Fruit fly (Drosophila melanogaster) whole organism, embryonic: ENCODE data around the gene PXo.

Experiments used
- CG10431 ChIP-seq: fragments of 200-800 bp; sonication (Bioruptor generic); optimal IDR thresholded peaks from 3 replicates; lab custom pipeline; 2018; ENCODE audit warnings: missing biosample characterization, mild to moderate bottlenecking, missing genetic modification characterization
- CG13123 ChIP-seq: fragments of 200-800 bp; sonication (Bioruptor generic); optimal IDR thresholded peaks from 2 replicates; lab custom pipeline; 2016; ENCODE audit warnings: missing biosample characterization, missing genetic modification characterization
- CG13287 ChIP-seq: fragments of 200-800 bp; sonication (Bioruptor generic); IDR thresholded peaks from 2 replicates; pipeline ENCODE4 v1.3.6; 2022; ENCODE audit warnings: missing biosample characterization, missing genetic modification characterization; ENCODE audit not compliant: partially characterized antibody
- CG14014 ChIP-seq: fragments of 200-800 bp; sonication (Bioruptor generic); IDR thresholded peaks from 2 replicates; pipeline ENCODE4 v1.3.6; 2022; ENCODE audit warnings: missing biosample characterization, missing genetic modification characterization
- CG15601 ChIP-seq: fragments of 200-800 bp; sonication (Bioruptor generic); optimal IDR thresholded peaks from 3 replicates; lab custom pipeline; 2019; ENCODE audit warnings: missing biosample characterization, mild to moderate bottlenecking, missing genetic modification characterization, moderate library complexity
- CG18011 ChIP-seq: fragments of 200-800 bp; sonication (Bioruptor generic); optimal IDR thresholded peaks from 2 replicates; lab custom pipeline; 2017; ENCODE audit warnings: missing biosample characterization, missing genetic modification characterization, mild to moderate bottlenecking, moderate library complexity, missing genotype
- CG18262 ChIP-seq: fragments of 200-800 bp; optimal IDR thresholded peaks from 3 replicates; lab custom pipeline; 2019; ENCODE audit warnings: missing biosample characterization, mild to moderate bottlenecking, missing genetic modification characterization, moderate library complexity
- CG31224 ChIP-seq: fragments of 200-800 bp; sonication (Bioruptor generic); IDR thresholded peaks from 2 replicates; pipeline ENCODE4 v1.3.6; 2022; ENCODE audit warnings: missing biosample characterization, missing genetic modification characterization
- CG32767 ChIP-seq: fragments of 200-800 bp; sonication (Bioruptor generic); IDR thresholded peaks from 2 replicates; pipeline ENCODE4 v1.3.6; 2022; ENCODE audit warnings: missing biosample characterization, missing genetic modification characterization
- CG34422 ChIP-seq: fragments of 200-800 bp; sonication (Bioruptor generic); IDR thresholded peaks from 3 replicates; pipeline ENCODE4 v1.3.6; 2022; ENCODE audit warnings: missing biosample characterization, missing genetic modification characterization
- CG8281 ChIP-seq: fragments of 200-800 bp; sonication (Bioruptor generic); optimal IDR thresholded peaks from 2 replicates; lab custom pipeline; 2018; ENCODE audit warnings: missing biosample characterization, mild to moderate bottlenecking, missing genetic modification characterization, moderate library complexity
- CG8478 ChIP-seq: fragments of >200 bp; optimal IDR thresholded peaks from 2 replicates; lab custom pipeline; 2018
- CG9609 ChIP-seq: fragments of 200-800 bp; sonication (Bioruptor generic); optimal IDR thresholded peaks from 3 replicates; lab custom pipeline; 2016; ENCODE audit warnings: missing biosample characterization, missing genetic modification characterization
- CTCF ChIP-seq: fragments of 200-800 bp; sonication (Bioruptor generic); optimal IDR thresholded peaks from 2 replicates; lab custom pipeline; 2017; ENCODE audit warnings: missing biosample characterization, mild to moderate bottlenecking, missing genetic modification characterization, moderate library complexity
- HmgZ ChIP-seq: fragments of 200-800 bp; sonication (Bioruptor generic); optimal IDR thresholded peaks from 2 replicates; lab custom pipeline; 2018; ENCODE audit warnings: missing biosample characterization, mild to moderate bottlenecking, missing genetic modification characterization
- Hr39 ChIP-seq: fragments of >200 bp; optimal IDR thresholded peaks from 2 replicates; lab custom pipeline; 2017
- Mrtf ChIP-seq: fragments of 200-800 bp; sonication (Bioruptor generic); IDR thresholded peaks from 3 replicates; pipeline ENCODE4 v1.3.6; 2022; ENCODE audit warnings: missing biosample characterization, missing genetic modification characterization
- PHDP ChIP-seq: fragments of 200-800 bp; sonication (Bioruptor generic); optimal IDR thresholded peaks from 3 replicates; lab custom pipeline; 2018; ENCODE audit warnings: missing biosample characterization, mild to moderate bottlenecking, missing genetic modification characterization, moderate library complexity
- Sin3A ChIP-seq: fragments of >200 bp; optimal IDR thresholded peaks from 2 replicates; lab custom pipeline; 2018
- Six4 ChIP-seq: fragments of 200-800 bp; sonication (Bioruptor generic); optimal IDR thresholded peaks from 2 replicates; lab custom pipeline; 2016; ENCODE audit warnings: missing biosample characterization, missing genetic modification characterization
- YL-1 ChIP-seq: fragments of 200-800 bp; sonication (Bioruptor generic); optimal IDR thresholded peaks from 3 replicates; lab custom pipeline; 2017; ENCODE audit warnings: missing biosample characterization, mild to moderate bottlenecking, missing genetic modification characterization
- ara ChIP-seq: fragments of 200-800 bp; sonication (Bioruptor generic); IDR thresholded peaks from 2 replicates; pipeline ENCODE4 v1.3.6; 2022; ENCODE audit warnings: missing biosample characterization, missing genetic modification characterization
- ash1 ChIP-seq: fragments of 200-800 bp; sonication (Bioruptor generic); optimal IDR thresholded peaks from 2 replicates; lab custom pipeline; 2018; ENCODE audit warnings: missing biosample characterization, mild to moderate bottlenecking, missing genetic modification characterization
- ci ChIP-seq: fragments of 200-800 bp; sonication (Bioruptor generic); IDR thresholded peaks from 3 replicates; pipeline ENCODE4 v1.3.6; 2022; ENCODE audit warnings: missing biosample characterization, missing genetic modification characterization
- crc ChIP-seq: fragments of 200-800 bp; sonication (Bioruptor generic); optimal IDR thresholded peaks from 2 replicates; lab custom pipeline; 2016; ENCODE audit warnings: missing biosample characterization, missing genetic modification characterization
- crp ChIP-seq, 2 experiments: fragments of 200-800 bp; sonication (Bioruptor generic); optimal IDR thresholded peaks; 2 replicates in 1 of 2; 3 replicates in 1 of 2; lab custom pipeline; 2017; ENCODE audit warnings: missing biosample characterization in 2 of 2, missing genetic modification characterization in 2 of 2, mild to moderate bottlenecking in 1 of 2, moderate library complexity in 1 of 2
- dmrt99B ChIP-seq: fragments of 200-800 bp; sonication (Bioruptor generic); optimal IDR thresholded peaks from 2 replicates; lab custom pipeline; 2018; ENCODE audit warnings: missing biosample characterization, mild to moderate bottlenecking, missing genetic modification characterization, moderate library complexity
- dpn ChIP-seq, 2 experiments: fragments of 200-800 bp; sonication (Bioruptor generic); optimal IDR thresholded peaks; 3 replicates each; lab custom pipeline; 2016; ENCODE audit warnings: missing biosample characterization in 2 of 2, missing genetic modification characterization in 2 of 2
- dysf ChIP-seq: fragments of 200-800 bp; sonication (Bioruptor generic); IDR thresholded peaks from 3 replicates; pipeline ENCODE4 v1.3.6; 2022; ENCODE audit warnings: missing biosample characterization, missing genetic modification characterization
- eve ChIP-seq, 2 experiments: fragments of >200 bp; optimal IDR thresholded peaks; 2 replicates each; lab custom pipeline; 2017; ENCODE audit warnings: missing biosample characterization in 2 of 2, missing genetic modification characterization in 2 of 2
- ewg ChIP-seq: fragments of 200-800 bp; sonication (Bioruptor generic); optimal IDR thresholded peaks from 3 replicates; lab custom pipeline; 2017; ENCODE audit warnings: mild to moderate bottlenecking, missing biosample characterization, missing genetic modification reagents, missing genetic modification characterization
- fd64A ChIP-seq: fragments of 200-800 bp; sonication (Bioruptor generic); optimal IDR thresholded peaks from 3 replicates; lab custom pipeline; 2018; ENCODE audit warnings: missing biosample characterization, mild to moderate bottlenecking, missing genetic modification characterization
- her ChIP-seq: fragments of 200-800 bp; sonication (Bioruptor generic); optimal IDR thresholded peaks from 2 replicates; lab custom pipeline; 2016; ENCODE audit warnings: missing biosample characterization, missing genetic modification characterization
- oc ChIP-seq: fragments of 200-800 bp; sonication (Bioruptor generic); optimal IDR thresholded peaks from 2 replicates; lab custom pipeline; 2018; ENCODE audit warnings: missing biosample characterization, mild to moderate bottlenecking, missing genetic modification characterization, moderate library complexity
- pho ChIP-seq: fragments of 200-800 bp; sonication (Bioruptor generic); optimal IDR thresholded peaks from 2 replicates; lab custom pipeline; 2016; ENCODE audit warnings: missing biosample characterization, missing genetic modification characterization
- psq ChIP-seq: fragments of 200-800 bp; sonication (Bioruptor generic); optimal IDR thresholded peaks from 2 replicates; lab custom pipeline; 2017; ENCODE audit warnings: missing biosample characterization, missing genetic modification characterization
- pzg ChIP-seq: fragments of 200-800 bp; sonication (Bioruptor generic); optimal IDR thresholded peaks from 3 replicates; lab custom pipeline; 2018; ENCODE audit warnings: missing biosample characterization, mild to moderate bottlenecking, missing genetic modification characterization, moderate library complexity
- repo ChIP-seq: fragments of 200-800 bp; sonication (Bioruptor generic); optimal IDR thresholded peaks from 2 replicates; lab custom pipeline; 2016; ENCODE audit warnings: missing biosample characterization, missing genetic modification characterization
- rib ChIP-seq: fragments of 200-800 bp; sonication (Bioruptor generic); IDR thresholded peaks from 2 replicates; pipeline ENCODE4 v1.3.6; 2022; ENCODE audit warnings: missing biosample characterization, missing genetic modification characterization
- scrt ChIP-seq: fragments of 200-800 bp; sonication (Bioruptor generic); optimal IDR thresholded peaks from 2 replicates; lab custom pipeline; 2018; ENCODE audit warnings: missing biosample characterization, mild to moderate bottlenecking, missing genetic modification characterization, moderate library complexity
- sna ChIP-seq: fragments of 200-800 bp; sonication (Bioruptor generic); IDR thresholded peaks from 2 replicates; pipeline ENCODE4 v1.3.6; 2022; ENCODE audit warnings: missing biosample characterization, missing genetic modification characterization; ENCODE audit not compliant: partially characterized antibody
- tx ChIP-seq: fragments of 200-800 bp; sonication (Bioruptor generic); optimal IDR thresholded peaks from 2 replicates; lab custom pipeline; 2016; ENCODE audit warnings: missing biosample characterization, missing genetic modification characterization
- unc-4 ChIP-seq: fragments of 200-800 bp; sonication (Bioruptor generic); IDR thresholded peaks from 2 replicates; pipeline ENCODE4 v1.3.6; 2022; ENCODE audit warnings: missing biosample characterization, missing genetic modification characterization; ENCODE audit not compliant: partially characterized antibody
- yki ChIP-seq: fragments of >200 bp; optimal IDR thresholded peaks from 3 replicates; lab custom pipeline; 2018
- zen2 ChIP-seq: fragments of 200-800 bp; sonication (Bioruptor generic); IDR thresholded peaks from 3 replicates; pipeline ENCODE4 v1.3.6; 2022; ENCODE audit warnings: missing biosample characterization, missing genetic modification characterization; ENCODE audit not compliant: partially characterized antibody

The PXo gene

DNA sequence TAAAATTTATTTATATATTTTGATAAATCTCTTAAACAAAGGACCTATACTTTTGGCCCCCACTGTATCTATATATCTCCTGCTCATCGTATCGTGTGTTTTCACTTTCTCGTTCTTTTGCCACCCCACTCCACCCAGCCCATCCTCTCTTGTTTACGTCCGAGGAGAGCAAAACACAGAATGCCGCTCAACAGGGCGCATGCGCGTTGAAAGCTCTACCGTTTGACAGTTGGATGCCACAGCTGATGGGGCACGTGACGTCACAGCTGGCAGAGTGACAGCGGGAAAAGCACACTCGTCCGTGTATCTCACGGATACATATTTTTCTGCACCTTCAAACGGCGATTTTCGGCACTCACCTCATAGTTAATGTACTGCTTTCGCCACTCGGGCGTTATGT is 338 bp downstream of the PXo start (continued):
- TF ChIP-seq CG8478 (no peak), crp (GFP tag; optimal IDR thresholded peaks at IDR 0.05; lab: Kevin White, UChicago) (peak in 1 of 2 experiments; percentile 71), YL-1 (GFP tag; lab: Kevin White, UChicago) (peak; percentile 35), HmgZ (no peak), ewg (GFP tag; lab: Kevin White, UChicago) (peak; percentile 86), oc (no peak), CG13123 (GFP tag; lab: Kevin White, UChicago) (no peak), Sin3A (no peak), CG18262 (no peak), CG18011 (no peak), pzg (peak; percentile 13), PHDP (tag; lab: Kevin White, UChicago) (peak; percentile 21), CG10431 (GFP tag; lab: Kevin White, UChicago) (no peak), CG14014 (no peak), CG13287 (GFP tag; lab: Robert Waterston, UW) (peak; percentile 39; the same call in 1 of the 2 replicates), dmrt99B (tag; lab: Kevin White, UChicago) (no peak), CG32767 (GFP tag; lab: Robert Waterston, UW) (peak; percentile 87; the same call in 1 of the 2 replicates), psq (GFP tag; lab: Kevin White, UChicago) (peak; percentile 64), CG34422 (peak; percentile 37; the same call in 1 of the 3 replicates), dysf (GFP tag; lab: Robert Waterston, UW) (no peak), CG31224 (no peak), Mrtf (GFP tag; lab: Robert Waterston, UW) (no peak), Hr39 (lab: Kevin White, UChicago) (no peak), CG8281 (tag; lab: Kevin White, UChicago) (no peak), eve (GFP tag; optimal IDR thresholded peaks at IDR 0.05; lab: Kevin White, UChicago) (no peak), fd64A (GFP tag; lab: Kevin White, UChicago) (no peak), unc-4 (GFP tag; lab: Robert Waterston, UW) (0 out of 2 replicates have a peak, but pooled peaks have one; percentile 34), tx (GFP tag; lab: Kevin White, UChicago) (no peak)

DNA sequence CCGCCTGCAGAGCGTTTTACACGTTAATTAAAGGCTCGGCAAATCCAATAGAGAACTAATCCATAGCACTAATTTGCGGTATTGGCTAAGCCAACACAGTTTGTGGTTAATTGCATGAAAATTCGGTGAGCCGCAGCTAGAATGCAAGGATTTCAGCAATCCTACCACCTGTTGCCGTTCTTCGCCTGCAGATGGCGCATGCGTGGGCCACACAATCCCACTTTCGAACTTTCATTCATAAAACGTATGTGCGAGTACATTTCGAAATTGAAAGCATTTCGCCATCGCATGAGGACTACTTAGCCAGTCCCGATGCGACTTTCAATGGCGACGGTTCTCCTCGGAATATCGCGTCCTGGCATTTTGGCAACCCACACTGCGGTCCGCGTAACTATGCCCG is 14.0 kb downstream of the PXo start, which contains the start of gene CG13288:
TSS of gene CG13288 (plus strand) at position 305 of the 400 bp plus-strand sequence.
- TF ChIP-seq repo (GFP tag; lab: Kevin White, UChicago): no peak
- no peak for TF ChIP-seq dpn (GFP tag; optimal IDR thresholded peaks at IDR 0.05; lab: Kevin White, UChicago)
- no peak for TF ChIP-seq crc
- no peak for TF ChIP-seq zen2 (GFP tag; lab: Robert Waterston, UW)
- TF ChIP-seq ewg (GFP tag; lab: Kevin White, UChicago): peak; percentile 61
- peak; percentile 91 for TF ChIP-seq scrt (GFP tag; lab: Kevin White, UChicago)
- no peak for TF ChIP-seq Six4
- no peak for TF ChIP-seq CG9609 (GFP tag; lab: Kevin White, UChicago)
- no peak for TF ChIP-seq ara (GFP tag; lab: Robert Waterston, UW)
- TF ChIP-seq CTCF (GFP tag; lab: Kevin White, UChicago): peak; percentile 72
- TF ChIP-seq sna (GFP tag; lab: Robert Waterston, UW): no peak
- TF ChIP-seq CG15601 (tag; lab: Kevin White, UChicago): peak; percentile 46
- no peak for TF ChIP-seq ci (GFP tag; lab: Robert Waterston, UW)

DNA sequence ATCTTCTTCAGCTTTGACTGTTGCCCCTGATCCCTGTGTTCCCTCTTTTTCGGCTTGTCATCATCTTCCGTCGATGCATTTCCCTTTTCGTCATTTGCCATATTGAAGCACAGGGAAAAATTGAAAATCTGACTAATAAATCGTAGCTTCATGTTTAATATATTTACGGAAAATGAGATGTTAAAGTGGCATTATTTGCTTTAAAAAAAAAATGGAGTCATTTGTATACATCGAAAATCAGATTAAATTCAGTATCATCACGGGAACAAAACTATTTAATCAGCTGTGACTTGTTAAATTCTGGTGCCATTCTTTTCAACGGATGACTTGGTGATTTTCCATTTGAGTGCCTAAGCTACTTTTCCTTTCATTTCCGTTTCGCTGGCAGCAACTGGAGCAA is 14.5 kb downstream of the PXo start, which contains the start of gene CG10486:
TSS of gene CG10486 (minus strand) at position 101 of the 400 bp plus-strand sequence.
- TF ChIP-seq pho: no peak
- TF ChIP-seq her (GFP tag; lab: Kevin White, UChicago): no peak
- no peak for TF ChIP-seq rib (GFP tag; lab: Robert Waterston, UW)
- TF ChIP-seq yki (lab: Kevin White, UChicago): no peak
- no peak for TF ChIP-seq ash1 (GFP tag; lab: Kevin White, UChicago)
